Fruit fly (Drosophila melanogaster) whole organism, embryonic: Measurements from ENCODE around the gene ATPsynepsilonL.
A peak's percentile ranks its signal among the peaks of the same experiment; 100 is the strongest.

Source experiments
- Abd-B ChIP-seq: fragments of 200-800 bp; sonication (Bioruptor generic); optimal IDR thresholded peaks from 2 replicates; lab custom pipeline; 2018; ENCODE audit warnings: missing biosample characterization, mild to moderate bottlenecking, missing genetic modification characterization, moderate library complexity
- Awh ChIP-seq: fragments of 200-800 bp; sonication (Bioruptor generic); IDR thresholded peaks from 2 replicates; pipeline ENCODE4, ENCODE4 v1.3.6; 2022; ENCODE audit warnings: missing biosample characterization, missing genetic modification characterization
- B-H2 ChIP-seq: fragments of 200-800 bp; sonication (Bioruptor generic); optimal IDR thresholded peaks from 2 replicates; lab custom pipeline; 2018; ENCODE audit warnings: missing biosample characterization, mild to moderate bottlenecking, missing genetic modification characterization
- CG10147 ChIP-seq: fragments of 200-800 bp; sonication (Bioruptor generic); optimal IDR thresholded peaks from 2 replicates; lab custom pipeline; 2019; ENCODE audit warnings: missing biosample characterization, mild to moderate bottlenecking, missing genetic modification characterization, moderate library complexity
- CG10267 ChIP-seq: fragments of 200-800 bp; sonication (Bioruptor generic); optimal IDR thresholded peaks from 2 replicates; lab custom pipeline; 2018; ENCODE audit warnings: missing biosample characterization, mild to moderate bottlenecking, missing genetic modification characterization, moderate library complexity
- CG10979 ChIP-seq: fragments of 200-800 bp; sonication (Bioruptor generic); optimal IDR thresholded peaks from 2 replicates; lab custom pipeline; 2018; ENCODE audit warnings: missing biosample characterization, mild to moderate bottlenecking, missing genetic modification characterization, moderate library complexity
- CG12942 ChIP-seq: fragments of 200-800 bp; sonication (Bioruptor generic); optimal IDR thresholded peaks from 3 replicates; lab custom pipeline; 2016; ENCODE audit warnings: missing biosample characterization, missing genetic modification characterization
- CG13296 ChIP-seq: fragments of 200-800 bp; sonication (Bioruptor generic); optimal IDR thresholded peaks from 3 replicates; lab custom pipeline; 2018; ENCODE audit warnings: missing biosample characterization, mild to moderate bottlenecking, missing genetic modification characterization
- CG13624 ChIP-seq: fragments of 200-800 bp; sonication (Bioruptor generic); optimal IDR thresholded peaks from 2 replicates; lab custom pipeline; 2016; ENCODE audit warnings: missing biosample characterization, missing genetic modification characterization
- CG14014 ChIP-seq: fragments of 200-800 bp; sonication (Bioruptor generic); IDR thresholded peaks from 2 replicates; pipeline ENCODE4 v1.3.6; 2022; ENCODE audit warnings: missing biosample characterization, missing genetic modification characterization
- CG14667 ChIP-seq: fragments of 200-800 bp; sonication (Bioruptor generic); IDR thresholded peaks from 2 replicates; pipeline ENCODE4 v1.3.6; 2022; ENCODE audit warnings: missing biosample characterization, missing genetic modification characterization
- CG14710 ChIP-seq: fragments of 200-800 bp; sonication (Bioruptor generic); optimal IDR thresholded peaks from 3 replicates; lab custom pipeline; 2019; ENCODE audit warnings: missing biosample characterization, mild to moderate bottlenecking, missing genetic modification characterization, moderate library complexity
- CG1647 ChIP-seq: fragments of 200-800 bp; sonication (Bioruptor generic); optimal IDR thresholded peaks from 3 replicates; lab custom pipeline; 2016; ENCODE audit warnings: missing biosample characterization, missing genetic modification characterization
- CG17328 ChIP-seq: fragments of 200-800 bp; sonication (Bioruptor generic); IDR thresholded peaks from 2 replicates; pipeline ENCODE4 v1.3.6; 2022; ENCODE audit warnings: missing biosample characterization, missing genetic modification characterization
- CG30403 ChIP-seq: fragments of 200-800 bp; sonication (Bioruptor generic); optimal IDR thresholded peaks from 3 replicates; lab custom pipeline; 2016; ENCODE audit warnings: missing biosample characterization, missing genetic modification characterization
- CG4730 ChIP-seq: fragments of 200-800 bp; sonication (Bioruptor generic); IDR thresholded peaks from 2 replicates; pipeline ENCODE4 v1.3.6; 2022; ENCODE audit warnings: missing biosample characterization, missing genetic modification characterization
- CG5245 ChIP-seq: fragments of 200-800 bp; sonication (Bioruptor generic); optimal IDR thresholded peaks from 3 replicates; lab custom pipeline; 2016; ENCODE audit warnings: missing biosample characterization, missing genetic modification characterization
- CG6175 ChIP-seq: fragments of 200-800 bp; sonication (Bioruptor generic); IDR thresholded peaks from 3 replicates; pipeline ENCODE4 v1.3.6; 2022; ENCODE audit warnings: missing biosample characterization, missing genetic modification characterization
- CG8290 ChIP-seq, 3 experiments: fragments of 200-800 bp; sonication (Bioruptor generic); optimal IDR thresholded peaks; 2 replicates each; lab custom pipeline; 2016 to 2019; ENCODE audit warnings: missing biosample characterization in 3 of 3, missing genetic modification characterization in 3 of 3, mild to moderate bottlenecking in 2 of 3, moderate library complexity in 1 of 3
- CG8944 ChIP-seq: fragments of 200-800 bp; sonication (Bioruptor generic); optimal IDR thresholded peaks from 3 replicates; lab custom pipeline; 2016; ENCODE audit warnings: missing biosample characterization, missing genetic modification characterization
- Dfd ChIP-seq, 2 experiments: fragments of >200 bp; optimal IDR thresholded peaks; 2 replicates each; lab custom pipeline; 2017; ENCODE audit warnings: missing biosample characterization in 2 of 2, missing genetic modification characterization in 2 of 2
- E2f2 ChIP-seq: fragments of 200-800 bp; sonication (Bioruptor generic); IDR thresholded peaks from 2 replicates; pipeline ENCODE4 v1.3.6; 2022; ENCODE audit warnings: missing biosample characterization, missing genetic modification characterization
- Fer1 ChIP-seq: fragments of 200-800 bp; sonication (Bioruptor generic); optimal IDR thresholded peaks from 2 replicates; lab custom pipeline; 2017; ENCODE audit warnings: missing biosample characterization, mild to moderate bottlenecking, missing genetic modification characterization
- HLHmδ ChIP-seq: fragments of 200-800 bp; sonication (Bioruptor generic); optimal IDR thresholded peaks from 2 replicates; lab custom pipeline; 2018; ENCODE audit warnings: missing biosample characterization, mild to moderate bottlenecking, missing genetic modification characterization, moderate library complexity
- NK7.1 ChIP-seq: fragments of 200-800 bp; sonication (Bioruptor generic); optimal IDR thresholded peaks from 3 replicates; lab custom pipeline; 2016; ENCODE audit warnings: missing biosample characterization, missing genetic modification characterization
- Nf-YB ChIP-seq: fragments of 200-800 bp; sonication (Bioruptor generic); optimal IDR thresholded peaks from 3 replicates; lab custom pipeline; 2019; ENCODE audit warnings: missing biosample characterization, mild to moderate bottlenecking, missing genetic modification characterization, moderate library complexity
- Oaz ChIP-seq: fragments of 200-800 bp; sonication (Bioruptor generic); IDR thresholded peaks from 2 replicates; pipeline ENCODE4 v1.3.6; 2022; ENCODE audit warnings: missing biosample characterization, missing genetic modification characterization
- Pdp1 ChIP-seq, 2 experiments: fragments of 200-800 bp; sonication (Bioruptor generic); optimal IDR thresholded peaks; 3 replicates each; lab custom pipeline; 2016; ENCODE audit warnings: missing biosample characterization in 2 of 2, missing genetic modification characterization in 2 of 2, mild to moderate bottlenecking in 1 of 2, moderate library complexity in 1 of 2
- Ptx1 ChIP-seq: fragments of 200-800 bp; sonication (Bioruptor generic); IDR thresholded peaks from 2 replicates; pipeline ENCODE4 v1.3.6; 2022; ENCODE audit warnings: missing biosample characterization, missing genetic modification characterization
- Sin3A ChIP-seq: fragments of >200 bp; optimal IDR thresholded peaks from 2 replicates; lab custom pipeline; 2018
- Sox100B ChIP-seq: fragments of 200-800 bp; sonication (Bioruptor generic); optimal IDR thresholded peaks from 3 replicates; lab custom pipeline; 2018; ENCODE audit warnings: missing biosample characterization, mild to moderate bottlenecking, missing genetic modification characterization
- ap ChIP-seq: fragments of 200-800 bp; sonication (Bioruptor generic); IDR thresholded peaks from 2 replicates; pipeline ENCODE4 v1.3.6; 2022; ENCODE audit warnings: missing biosample characterization, missing genetic modification characterization
- btn ChIP-seq: fragments of 200-800 bp; sonication (Bioruptor generic); optimal IDR thresholded peaks from 2 replicates; lab custom pipeline; 2016; ENCODE audit warnings: missing biosample characterization, missing genetic modification characterization
- chif ChIP-seq, 2 experiments: fragments of 200-800 bp; sonication (Bioruptor generic); optimal IDR thresholded peaks; 3 replicates each; lab custom pipeline; 2016; ENCODE audit warnings: missing biosample characterization in 2 of 2, missing genetic modification characterization in 2 of 2
- ci ChIP-seq: fragments of 200-800 bp; sonication (Bioruptor generic); IDR thresholded peaks from 3 replicates; pipeline ENCODE4 v1.3.6; 2022; ENCODE audit warnings: missing biosample characterization, missing genetic modification characterization
- ems ChIP-seq: fragments of 200-800 bp; sonication (Bioruptor generic); optimal IDR thresholded peaks from 3 replicates; lab custom pipeline; 2016; ENCODE audit warnings: missing biosample characterization, missing genetic modification characterization
- exex ChIP-seq: fragments of 200-800 bp; sonication (Bioruptor generic); optimal IDR thresholded peaks from 4 replicates; lab custom pipeline; 2018; ENCODE audit warnings: missing biosample characterization, mild to moderate bottlenecking, missing genetic modification characterization, moderate library complexity
- gfzf ChIP-seq: fragments of 200-800 bp; sonication (Bioruptor generic); optimal IDR thresholded peaks from 2 replicates; lab custom pipeline; 2016; ENCODE audit warnings: missing biosample characterization, mild to moderate bottlenecking, missing genetic modification characterization, moderate library complexity
- jumu ChIP-seq: fragments of 200-800 bp; sonication (Bioruptor generic); optimal IDR thresholded peaks from 3 replicates; lab custom pipeline; 2016; ENCODE audit warnings: missing biosample characterization, missing genetic modification characterization
- kni ChIP-seq: fragments of 200-800 bp; sonication (Bioruptor generic); optimal IDR thresholded peaks from 3 replicates; lab custom pipeline; 2017; ENCODE audit warnings: mild to moderate bottlenecking, missing biosample characterization, missing genetic modification reagents, missing genetic modification characterization
- lov ChIP-seq, 2 experiments: fragments of 200-800 bp in 1 of 2; fragments of >200 bp in 1 of 2; sonication (Bioruptor generic) in 1 of 2; IDR thresholded peaks in 1 of 2; optimal IDR thresholded peaks in 1 of 2; 2 replicates in 1 of 2; 3 replicates in 1 of 2; pipeline versions ENCODE4 v1.3.6 to Lab custom; 2017 to 2022; ENCODE audit warnings: missing biosample characterization in 1 of 2, missing genetic modification characterization in 1 of 2
- nau ChIP-seq: fragments of 200-800 bp; sonication (Bioruptor generic); optimal IDR thresholded peaks from 3 replicates; lab custom pipeline; 2017; ENCODE audit warnings: missing biosample characterization, mild to moderate bottlenecking, missing genetic modification characterization, missing genetic modification reagents
- org-1 ChIP-seq: fragments of 200-800 bp; sonication (Bioruptor generic); optimal IDR thresholded peaks from 2 replicates; lab custom pipeline; 2017; ENCODE audit warnings: missing biosample characterization, missing genetic modification characterization
- pb ChIP-seq: fragments of 200-800 bp; sonication (Bioruptor generic); optimal IDR thresholded peaks from 3 replicates; lab custom pipeline; 2016; ENCODE audit warnings: missing biosample characterization, missing genetic modification characterization
- psq ChIP-seq: fragments of 200-800 bp; sonication (Bioruptor generic); optimal IDR thresholded peaks from 2 replicates; lab custom pipeline; 2017; ENCODE audit warnings: missing biosample characterization, missing genetic modification characterization
- so ChIP-seq: fragments of 200-800 bp; sonication (Bioruptor generic); IDR thresholded peaks from 3 replicates; pipeline ENCODE4 v1.3.6; 2022; ENCODE audit warnings: missing biosample characterization, missing genetic modification characterization
- sob ChIP-seq: fragments of 200-800 bp; sonication (Bioruptor generic); IDR thresholded peaks from 2 replicates; pipeline ENCODE4 v1.3.6; 2022; ENCODE audit warnings: missing biosample characterization, missing genetic modification characterization
- tgo ChIP-seq: fragments of 200-800 bp; sonication (Bioruptor generic); IDR thresholded peaks from 3 replicates; pipeline ENCODE4 v1.3.6; 2022; ENCODE audit warnings: missing biosample characterization, missing genetic modification characterization
- wdn ChIP-seq: fragments of 200-800 bp; sonication (Bioruptor generic); IDR thresholded peaks from 2 replicates; pipeline ENCODE4 v1.3.6; 2022; ENCODE audit warnings: missing biosample characterization, missing genetic modification characterization

ATPsynepsilonL gene

DNA sequence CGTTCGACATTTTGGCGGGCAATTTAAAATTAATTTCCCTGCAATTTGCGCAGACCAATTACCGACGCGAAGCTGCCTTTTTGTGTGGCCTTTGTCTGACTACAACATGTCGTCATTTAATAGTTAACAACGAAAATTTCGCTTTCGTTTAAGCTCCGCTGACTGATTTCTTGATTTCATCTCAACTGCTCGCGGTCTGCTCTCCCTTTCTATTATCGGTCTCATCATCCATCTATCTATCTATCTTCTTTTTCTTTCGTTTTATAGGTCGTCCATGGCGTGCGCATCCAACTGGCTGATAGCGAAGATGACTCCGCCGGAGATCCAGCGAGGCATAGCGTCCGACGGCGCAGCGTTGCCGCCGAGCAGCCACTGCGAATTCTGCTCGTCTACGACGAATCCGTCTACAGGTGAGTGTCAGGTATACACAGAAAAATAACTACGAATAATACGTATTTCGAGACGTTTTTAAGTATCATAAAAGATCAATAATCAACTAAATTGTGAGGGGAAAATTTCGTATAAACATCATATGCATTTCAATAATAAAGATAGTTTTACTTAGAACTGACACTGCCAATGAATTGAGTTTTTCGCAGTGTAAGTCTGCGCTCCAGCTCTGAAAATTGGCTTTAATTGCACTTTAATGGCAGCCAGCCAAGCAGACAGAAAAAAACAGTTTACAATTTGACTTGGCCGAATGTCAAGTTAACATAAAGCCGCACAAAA lies 32.5 kb downstream of the ATPsynepsilonL start (continued):
- TF ChIP-seq psq (GFP tag; lab: Kevin White, UChicago) (no peak), CG17328 (GFP tag; lab: Robert Waterston, UW) (peak; percentile 65), exex (tag; lab: Kevin White, UChicago) (no peak), Oaz (GFP tag; lab: Robert Waterston, UW) (peak; percentile 23; the same call in 1 of the 2 replicates), Awh (GFP tag; lab: Robert Waterston, UW) (0 out of 2 replicates have a peak, but pooled peaks have one; percentile 24), CG14014 (GFP tag; lab: Robert Waterston, UW) (peak; percentile 49; the same call in 1 of the 2 replicates), kni (GFP tag; lab: Kevin White, UChicago) (no peak), CG30403 (peak; percentile 48), CG10267 (tag; lab: Kevin White, UChicago) (no peak), pb (no peak), B-H2 (GFP tag; lab: Kevin White, UChicago) (no peak), CG5245 (GFP tag; lab: Kevin White, UChicago) (peak; percentile 6), tgo (GFP tag; lab: Robert Waterston, UW) (peak; percentile 38; the same call in 2 of the 3 replicates), ap (GFP tag; lab: Robert Waterston, UW) (no peak), Fer1 (GFP tag; lab: Kevin White, UChicago) (peak; percentile 33), E2f2 (GFP tag; lab: Robert Waterston, UW) (0 out of 2 replicates have a peak, but pooled peaks have one; percentile 14), Pdp1 (GFP tag; optimal IDR thresholded peaks at IDR 0.05; lab: Kevin White, UChicago) (peak in 1 of 2 experiments; percentile 23), wdn (no peak), so (GFP tag; lab: Robert Waterston, UW) (0 out of 3 replicates have a peak, but pooled peaks have one; percentile 12), Abd-B (GFP tag; lab: Kevin White, UChicago) (peak; percentile 18), sob (GFP tag; lab: Robert Waterston, UW) (peak; percentile 48; the same call in 1 of the 2 replicates), CG13296 (GFP tag; lab: Kevin White, UChicago) (no peak), btn (GFP tag; lab: Kevin White, UChicago) (no peak), NK7.1 (GFP tag; lab: Kevin White, UChicago) (no peak), CG8944 (no peak), jumu (GFP tag; lab: Kevin White, UChicago) (peak; percentile 19), CG13624 (GFP tag; lab: Kevin White, UChicago) (no peak), chif (GFP tag; optimal IDR thresholded peaks at IDR 0.05; lab: Kevin White, UChicago) (no peak), ci (GFP tag; lab: Robert Waterston, UW) (0 out of 3 replicates have a peak, but pooled peaks have one; percentile 67), ems (no peak), CG10979 (tag; lab: Kevin White, UChicago) (peak; percentile 14), Ptx1 (peak; percentile 67), gfzf (GFP tag; lab: Kevin White, UChicago) (no peak), CG1647 (no peak), Sin3A (lab: Kevin White, UChicago) (no peak), CG10147 (GFP tag; lab: Kevin White, UChicago) (no peak), lov (optimal IDR thresholded peaks at IDR 0.05; lab: Kevin White, UChicago) (no peak), lov (GFP tag; IDR thresholded peaks at IDR 0.05; lab: Robert Waterston, UW) (no peak), Sox100B (peak; percentile 1), CG14667 (GFP tag; lab: Robert Waterston, UW) (peak; percentile 49; the same call in 1 of the 2 replicates), CG6175 (GFP tag; lab: Robert Waterston, UW) (no peak), CG4730 (GFP tag; lab: Robert Waterston, UW) (peak; percentile 16; the same call in 1 of the 2 replicates), CG8290 (GFP tag; optimal IDR thresholded peaks at IDR 0.05; lab: Kevin White, UChicago) (no peak), CG8290 (tag; optimal IDR thresholded peaks at IDR 0.05; lab: Kevin White, UChicago) (no peak), CG12942 (GFP tag; lab: Kevin White, UChicago) (no peak), HLHmδ (GFP tag; lab: Kevin White, UChicago) (no peak), org-1 (GFP tag; lab: Kevin White, UChicago) (peak; percentile 17), Dfd (GFP tag; optimal IDR thresholded peaks at IDR 0.05; lab: Kevin White, UChicago) (no peak), CG14710 (no peak), Nf-YB (GFP tag; lab: Kevin White, UChicago) (no peak), nau (GFP tag; lab: Kevin White, UChicago) (no peak)
